Worm (Caenorhabditis elegans): ENCODE measurements around the gene pqn-35.

The pqn-35 gene

ce11 chrII:4590660-4591059, 22.1 kb upstream of the pqn-35 start:
- peak; percentile 13 for TF ChIP-seq lsy-12 (tag; optimal IDR thresholded peaks at IDR 0.05)
- no peak for TF ChIP-seq aly-2 (tag; optimal IDR thresholded peaks at IDR 0.05)
- no peak for TF ChIP-seq R02D3.7 (tag; optimal IDR thresholded peaks at IDR 0.05)
- no peak for TF ChIP-seq elt-1 (tag; optimal IDR thresholded peaks at IDR 0.05)
- no peak for TF ChIP-seq lin-39 (tag; optimal IDR thresholded peaks at IDR 0.05)
- TF ChIP-seq nhr-23 (tag; optimal IDR thresholded peaks at IDR 0.05) = no peak

ce11 chrII:4597441-4597840, 15.4 kb upstream of the pqn-35 start:
- TF ChIP-seq pqm-1 (tag; optimal IDR thresholded peaks at IDR 0.05) (peak; percentile 7), nhr-237 (tag; optimal IDR thresholded peaks at IDR 0.05) (no peak), elt-2 (tag; optimal IDR thresholded peaks at IDR 0.05) (peak; percentile 36), R02D3.7 (tag; optimal IDR thresholded peaks at IDR 0.05) (no peak)

DNA sequence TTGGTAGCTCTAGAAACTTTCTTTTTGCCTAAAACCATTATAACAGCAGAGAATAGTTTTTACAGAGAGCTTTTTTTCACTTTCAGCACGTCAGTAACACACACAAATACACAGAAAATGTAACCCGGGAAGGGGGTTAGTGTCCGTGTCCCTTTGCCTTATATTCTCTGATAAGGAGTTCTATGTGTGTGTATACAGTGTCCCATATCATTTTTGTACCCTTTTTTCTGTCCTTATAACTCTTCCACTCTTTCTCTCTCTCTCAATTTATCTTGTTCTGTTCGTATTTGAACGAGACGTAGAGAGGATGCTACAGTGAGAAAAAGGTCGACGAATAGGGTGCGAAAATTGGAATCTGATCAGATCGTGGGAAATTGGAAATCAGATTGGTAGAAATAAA, 14.0 kb upstream of the pqn-35 start:
- peak; percentile 71 for TF ChIP-seq pqm-1 (tag; optimal IDR thresholded peaks at IDR 0.05)
- no peak for TF ChIP-seq unc-62 (GFP tag; optimal IDR thresholded peaks at IDR 0.05)
- TF ChIP-seq elt-2 (tag; optimal IDR thresholded peaks at IDR 0.05) = peak; percentile 85
- peak; percentile 36 for TF ChIP-seq pha-4 (tag; optimal IDR thresholded peaks at IDR 0.05)

DNA sequence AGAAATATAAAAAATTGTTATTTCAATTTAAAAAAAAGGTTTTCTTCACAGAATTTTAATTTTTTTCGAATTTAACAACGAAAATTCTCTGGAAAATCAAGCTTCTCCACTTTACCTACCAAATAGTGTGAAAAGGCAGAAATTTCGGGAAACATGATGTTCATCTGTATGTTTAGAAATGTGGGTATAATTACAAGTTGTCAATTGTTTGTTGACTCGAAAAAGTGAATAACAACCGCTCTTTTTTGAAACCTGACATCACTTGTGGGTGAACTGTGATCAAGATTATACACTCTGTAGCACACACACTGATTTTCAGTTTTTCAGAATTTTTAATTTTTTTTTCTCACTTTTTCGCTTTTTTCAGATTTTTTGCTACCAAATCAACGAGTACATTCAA, 13.0 kb upstream of the pqn-35 start:
- TF ChIP-seq nhr-67 (tag; optimal IDR thresholded peaks at IDR 0.05) = no peak
- no peak for TF ChIP-seq elt-2 (tag; optimal IDR thresholded peaks at IDR 0.05)
- TF ChIP-seq pqm-1 (tag; optimal IDR thresholded peaks at IDR 0.05) = peak; percentile 28

DNA sequence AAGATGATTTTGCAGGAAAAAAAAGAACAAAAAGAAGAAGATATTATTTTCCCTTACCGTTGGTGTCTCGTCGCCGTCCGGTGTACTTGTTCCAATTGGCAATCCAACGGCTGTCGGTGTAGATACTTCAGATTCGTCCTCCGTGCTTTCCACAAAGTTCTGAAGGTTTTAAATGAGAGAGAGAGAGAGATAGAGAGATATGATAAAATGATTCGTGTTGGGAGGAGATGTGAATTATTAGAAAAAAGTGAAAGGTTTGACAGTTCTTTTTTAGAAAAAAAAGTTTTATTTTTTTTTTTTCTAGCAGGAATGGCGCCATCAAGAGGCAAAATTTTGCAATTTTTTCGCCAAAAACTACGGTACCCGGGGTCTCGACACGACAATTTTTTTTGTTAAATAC, 12.5 kb upstream of the pqn-35 start:
- TF ChIP-seq nhr-23 (tag; optimal IDR thresholded peaks at IDR 0.05) (no peak), snpc-4 (tag; optimal IDR thresholded peaks at IDR 0.05) (no peak), pqm-1 (tag; optimal IDR thresholded peaks at IDR 0.05) (no peak), sea-2 (GFP tag; optimal IDR thresholded peaks at IDR 0.05) (no peak), eor-1 (tag; optimal IDR thresholded peaks at IDR 0.05) (no peak), nfya-1 (tag; optimal IDR thresholded peaks at IDR 0.05; ENCODE audit: insufficient read depth) (no peak), tbx-2 (tag; optimal IDR thresholded peaks at IDR 0.05) (no peak), hmg-11 (tag; optimal IDR thresholded peaks at IDR 0.05) (no peak), ceh-28 (tag; optimal IDR thresholded peaks at IDR 0.05) (no peak), ztf-11 (tag; optimal IDR thresholded peaks at IDR 0.05) (no peak), ZK546.5 (tag; optimal IDR thresholded peaks at IDR 0.05) (no peak), ceh-9 (tag; optimal IDR thresholded peaks at IDR 0.05) (no peak), fos-1 (tag; optimal IDR thresholded peaks at IDR 0.05) (no peak), fkh-2 (tag; optimal IDR thresholded peaks at IDR 0.05) (no peak), nhr-28 (tag; optimal IDR thresholded peaks at IDR 0.05) (no peak), lsy-12 (tag; optimal IDR thresholded peaks at IDR 0.05) (no peak), R02D3.7 (tag; optimal IDR thresholded peaks at IDR 0.05) (no peak), mml-1 (tag; optimal IDR thresholded peaks at IDR 0.05) (no peak), ceh-16 (tag; optimal IDR thresholded peaks at IDR 0.05) (no peak)

DNA sequence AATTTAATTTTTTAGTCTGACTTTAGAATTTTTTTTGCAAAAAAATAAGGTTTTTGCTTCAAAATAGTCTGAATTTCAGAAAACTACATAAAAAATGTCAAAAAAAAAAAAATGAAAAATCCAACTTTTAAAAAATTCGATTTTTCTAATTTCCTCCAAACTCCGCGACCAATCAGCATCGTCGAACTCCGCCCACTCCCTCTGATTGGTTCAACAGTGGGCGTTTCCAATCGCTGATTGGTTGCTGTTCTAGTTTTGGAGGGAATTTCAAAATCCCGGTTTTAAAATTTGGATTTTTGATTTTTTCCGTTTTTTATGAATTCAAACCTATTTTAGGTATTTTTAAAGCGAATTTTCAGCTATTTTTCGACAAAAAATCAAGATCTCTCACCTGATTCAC, 12.0 kb upstream of the pqn-35 start:
- TF ChIP-seq nhr-67 (tag; optimal IDR thresholded peaks at IDR 0.05) (no peak), nfya-1 (tag; optimal IDR thresholded peaks at IDR 0.05; ENCODE audit: insufficient read depth) (peak; percentile 88), elt-2 (tag; optimal IDR thresholded peaks at IDR 0.05) (no peak)

ce11 chrII:4601256-4601655, 11.5 kb upstream of the pqn-35 start, which contains the start of gene ipla-1:
Gene ipla-1 (minus strand): TSS chrII:4601356.
- TF ChIP-seq ceh-9 (tag; optimal IDR thresholded peaks at IDR 0.05) (no peak), tbx-2 (tag; optimal IDR thresholded peaks at IDR 0.05) (no peak)

- no peak for TF ChIP-seq fos-1 (tag; optimal IDR thresholded peaks at IDR 0.05)
- no peak for TF ChIP-seq mdl-1 (tag; optimal IDR thresholded peaks at IDR 0.05)
Observed at ce11 chrII:4602533-4602932, 10.3 kb upstream of the pqn-35 start, which contains the start of gene coa-3. Gene coa-3 (minus strand): TSS chrII:4602633.

Measured in whole organism, L3 larva.